Worm (Caenorhabditis elegans) whole organism, early embryonic: ENCODE measurements around the gene F40E12.1.

Source experiments
- ama-1 ChIP-seq: fragments of 150-350 bp; optimal IDR thresholded peaks from 2 replicates; lab custom pipeline; 2014
- hnd-1 ChIP-seq: sonication (generic microtip); optimal IDR thresholded peaks from 2 replicates; lab custom pipeline; 2016; ENCODE audit warnings: missing genetic modification characterization, missing compliant biosample characterization
- pes-1 ChIP-seq: fragments of 200-800 bp; sonication (Bioruptor generic); IDR thresholded peaks from 2 replicates; pipeline ENCODE4 v1.3.6; 2022; ENCODE audit warnings: missing genetic modification reagents, missing genetic modification characterization, missing compliant biosample characterization

- TF ChIP-seq ama-1 (lab: Kevin White, UChicago) (no peak), pes-1 (GFP tag; lab: Robert Waterston, UW) (no peak), hnd-1 (tag; lab: Kevin White, UChicago) (no peak)
Observed at ce11 chrII:3630810-3631209, 13.2 kb downstream of the F40E12.1 start, which contains the start of gene M151.2.
